Fruit fly (Drosophila melanogaster) whole organism, adult: ENCODE data around the gene Ino80.

Source experiments
- CG11617 ChIP-seq: fragments of 200-800 bp; sonication (Bioruptor generic); optimal IDR thresholded peaks from 2 replicates; lab custom pipeline; 2017; ENCODE audit warnings: mild to moderate bottlenecking, missing biosample characterization, missing genetic modification reagents, missing genetic modification characterization
- CG12768 ChIP-seq: fragments of 200-800 bp; sonication (Bioruptor generic); optimal IDR thresholded peaks from 2 replicates; lab custom pipeline; 2017; ENCODE audit warnings: missing biosample characterization, missing genetic modification characterization, mild to moderate bottlenecking, moderate library complexity, missing genetic modification reagents
- CG14711 ChIP-seq: fragments of 200-800 bp; sonication (Bioruptor generic); optimal IDR thresholded peaks from 2 replicates; lab custom pipeline; 2018; ENCODE audit warnings: missing biosample characterization, mild to moderate bottlenecking, missing genetic modification characterization, moderate library complexity
- CG1620 ChIP-seq: fragments of 200-800 bp; sonication (Bioruptor generic); optimal IDR thresholded peaks from 2 replicates; lab custom pipeline; 2016; ENCODE audit warnings: missing biosample characterization, missing genetic modification characterization
- CG33017 ChIP-seq: fragments of 200-800 bp; sonication (Bioruptor generic); optimal IDR thresholded peaks from 2 replicates; lab custom pipeline; 2018; ENCODE audit warnings: missing biosample characterization, mild to moderate bottlenecking, missing genetic modification characterization, moderate library complexity
- CG5204 ChIP-seq: fragments of 200-800 bp; sonication (Bioruptor generic); optimal IDR thresholded peaks from 2 replicates; lab custom pipeline; 2016; ENCODE audit warnings: missing biosample characterization, missing genetic modification characterization
- CG7045 ChIP-seq: fragments of 200-800 bp; sonication (Bioruptor generic); optimal IDR thresholded peaks from 2 replicates; lab custom pipeline; 2017; ENCODE audit warnings: missing biosample characterization, mild to moderate bottlenecking, missing genetic modification characterization
- CG7101 ChIP-seq: fragments of 200-800 bp; sonication (Bioruptor generic); optimal IDR thresholded peaks from 2 replicates; lab custom pipeline; 2018; ENCODE audit warnings: missing biosample characterization, mild to moderate bottlenecking, missing genetic modification characterization, moderate library complexity
- Clk ChIP-seq: fragments of 200-800 bp; sonication (Bioruptor generic); optimal IDR thresholded peaks from 2 replicates; lab custom pipeline; 2017; ENCODE audit warnings: missing biosample characterization, missing genetic modification characterization
- Crg-1 ChIP-seq: fragments of 200-800 bp; sonication (Bioruptor generic); optimal IDR thresholded peaks from 2 replicates; lab custom pipeline; 2016; ENCODE audit warnings: missing biosample characterization, missing genetic modification characterization
- Hr96 ChIP-seq: fragments of 200-800 bp; sonication (Bioruptor generic); optimal IDR thresholded peaks from 2 replicates; lab custom pipeline; 2016; ENCODE audit warnings: missing biosample characterization, missing genetic modification characterization
- Mnt ChIP-seq: fragments of 200-800 bp; sonication (Bioruptor generic); optimal IDR thresholded peaks from 2 replicates; lab custom pipeline; 2016; ENCODE audit warnings: missing biosample characterization, mild to moderate bottlenecking, missing genetic modification characterization
- bab1 ChIP-seq: fragments of 200-800 bp; sonication (Bioruptor generic); optimal IDR thresholded peaks from 3 replicates; lab custom pipeline; 2019; ENCODE audit warnings: missing biosample characterization, mild to moderate bottlenecking, missing genetic modification characterization, moderate library complexity
- cic ChIP-seq: fragments of 200-800 bp; sonication (Bioruptor generic); optimal IDR thresholded peaks from 2 replicates; lab custom pipeline; 2017; ENCODE audit warnings: missing biosample characterization, mild to moderate bottlenecking, missing genetic modification characterization, moderate library complexity
- cnc ChIP-seq, 2 experiments: fragments of >200 bp; optimal IDR thresholded peaks; 2 replicates each; lab custom pipeline; 2017
- kay ChIP-seq: fragments of 200-800 bp; sonication (Bioruptor generic); peaks from one replicate; lab custom pipeline; 2016; ENCODE audit warnings: missing biosample characterization, missing genetic modification characterization, borderline replicate concordance
- ovo ChIP-seq: fragments of 200-800 bp; sonication (Bioruptor generic); optimal IDR thresholded peaks from 2 replicates; lab custom pipeline; 2016; ENCODE audit warnings: missing biosample characterization, missing genetic modification characterization
- pad ChIP-seq: fragments of 200-800 bp; sonication (Bioruptor generic); optimal IDR thresholded peaks from 3 replicates; lab custom pipeline; 2017; ENCODE audit warnings: missing biosample characterization, missing genetic modification characterization, mild to moderate bottlenecking, moderate library complexity, missing genetic modification reagents
- tj ChIP-seq: fragments of 200-800 bp; sonication (Bioruptor generic); optimal IDR thresholded peaks from 3 replicates; lab custom pipeline; 2017; ENCODE audit warnings: missing biosample characterization, mild to moderate bottlenecking, missing genetic modification characterization, moderate library complexity
- toe ChIP-seq: fragments of 200-800 bp; sonication (Bioruptor generic); optimal IDR thresholded peaks from 2 replicates; lab custom pipeline; 2016; ENCODE audit warnings: missing biosample characterization, missing genetic modification characterization

Ino80 gene

dm6 chr3R:19375923-19376322 is 27.0 kb downstream of the Ino80 start, which contains the start of gene CG31404:
Gene CG31404, minus strand, starts transcription at chr3R:19376023.
- no peak for TF ChIP-seq cnc (optimal IDR thresholded peaks at IDR 0.05; lab: Kevin White, UChicago)
- no peak for TF ChIP-seq CG1620

- TF ChIP-seq CG5204 (GFP tag; lab: Kevin White, UChicago) = no peak
- no peak for TF ChIP-seq cic
- no peak for TF ChIP-seq CG33017
- TF ChIP-seq tj = no peak
- no peak for TF ChIP-seq toe (GFP tag; lab: Kevin White, UChicago)
- TF ChIP-seq Hr96 (GFP tag; lab: Kevin White, UChicago) = no peak
- no peak for TF ChIP-seq ovo
- no peak for TF ChIP-seq pad (GFP tag; lab: Kevin White, UChicago)
- TF ChIP-seq CG7101 (tag; lab: Kevin White, UChicago) = no peak
- TF ChIP-seq Crg-1 (GFP tag; lab: Kevin White, UChicago) = no peak
- no peak for TF ChIP-seq CG12768 (GFP tag; lab: Kevin White, UChicago)
These were observed 28.3 kb downstream of the Ino80 start, which contains the start of gene CG3581 for dm6 chr3R:19374689-19375088. Gene CG3581, minus strand, starts transcription at chr3R:19374789.

- TF ChIP-seq CG1620 = no peak
- TF ChIP-seq Clk (GFP tag; lab: Kevin White, UChicago) = no peak
- no peak for TF ChIP-seq pad (GFP tag; lab: Kevin White, UChicago)
- TF ChIP-seq cnc (optimal IDR thresholded peaks at IDR 0.05; lab: Kevin White, UChicago) = no peak
- no peak for TF ChIP-seq CG7101 (tag; lab: Kevin White, UChicago)
These were observed 32.3 kb downstream of the Ino80 start for dm6 chr3R:19370693-19371092.

DNA sequence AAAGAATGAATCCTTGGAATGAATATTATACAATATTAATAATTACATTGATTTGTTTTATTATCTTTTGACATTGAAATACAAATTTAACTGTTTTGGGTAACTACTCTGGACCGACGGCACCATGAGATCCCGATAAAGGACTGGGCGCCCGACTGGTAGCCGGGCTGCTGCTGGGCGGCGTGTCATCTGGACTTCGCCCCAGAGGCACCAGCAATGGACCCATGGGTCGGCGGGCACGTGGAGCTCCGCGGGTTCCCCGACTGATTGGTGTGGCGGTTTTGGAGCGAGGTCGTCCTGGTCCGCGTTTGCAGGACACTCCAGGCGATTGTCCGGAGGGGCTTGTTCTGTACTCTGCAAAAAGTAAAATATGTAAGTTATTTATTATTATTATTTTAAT is 33.9 kb downstream of the Ino80 start:
- TF ChIP-seq CG11617 (GFP tag; lab: Kevin White, UChicago) (no peak), cic (no peak), CG5204 (GFP tag; lab: Kevin White, UChicago) (no peak), Clk (GFP tag; lab: Kevin White, UChicago) (no peak), CG7101 (tag; lab: Kevin White, UChicago) (no peak), pad (GFP tag; lab: Kevin White, UChicago) (no peak), Crg-1 (GFP tag; lab: Kevin White, UChicago) (no peak), toe (GFP tag; lab: Kevin White, UChicago) (no peak), cnc (optimal IDR thresholded peaks at IDR 0.05; lab: Kevin White, UChicago) (no peak), Mnt (no peak), tj (no peak), CG14711 (tag; lab: Kevin White, UChicago) (no peak), ovo (no peak), bab1 (GFP tag; lab: Kevin White, UChicago) (no peak), Hr96 (GFP tag; lab: Kevin White, UChicago) (no peak), kay (GFP tag; lab: Kevin White, UChicago) (no peak)

- TF ChIP-seq CG5204 (GFP tag; lab: Kevin White, UChicago) (no peak), CG7101 (tag; lab: Kevin White, UChicago) (no peak), Clk (GFP tag; lab: Kevin White, UChicago) (no peak), kay (GFP tag; lab: Kevin White, UChicago) (no peak), CG33017 (no peak), tj (no peak), cic (no peak), Crg-1 (GFP tag; lab: Kevin White, UChicago) (no peak), Hr96 (GFP tag; lab: Kevin White, UChicago) (no peak), CG7045 (no peak), cnc (optimal IDR thresholded peaks at IDR 0.05; lab: Kevin White, UChicago) (no peak), toe (GFP tag; lab: Kevin White, UChicago) (no peak), CG14711 (tag; lab: Kevin White, UChicago) (no peak), pad (GFP tag; lab: Kevin White, UChicago) (no peak), ovo (no peak), CG12768 (GFP tag; lab: Kevin White, UChicago) (no peak), CG11617 (GFP tag; lab: Kevin White, UChicago) (no peak), CG1620 (no peak)
These were observed 40.1 kb downstream of the Ino80 start for dm6 chr3R:19362879-19363278.

DNA sequence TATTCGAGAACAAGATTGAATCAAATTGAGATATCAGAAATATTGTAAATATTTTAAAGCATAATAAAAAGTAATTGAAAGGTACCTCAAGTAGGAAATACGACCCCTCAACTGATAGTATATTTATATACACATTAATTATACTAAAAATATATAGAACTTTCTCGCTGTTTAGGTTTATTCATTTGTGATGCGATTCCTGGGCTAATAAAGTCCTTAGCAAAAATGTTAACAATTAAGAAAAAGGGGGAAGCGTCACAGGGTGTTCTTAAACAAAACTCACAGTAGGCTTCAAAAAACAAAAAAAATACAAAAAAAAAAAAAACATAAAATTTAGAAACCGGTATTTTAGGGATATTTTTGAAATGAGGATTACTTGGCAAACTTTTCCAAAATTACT is 49.2 kb downstream of the Ino80 start, which contains the start of gene CG43203:
Gene CG43203, plus strand, starts transcription at position 301 of the 400 bp plus-strand sequence.
- no peak for TF ChIP-seq Hr96 (GFP tag; lab: Kevin White, UChicago)
- TF ChIP-seq ovo = no peak
- TF ChIP-seq CG14711 (tag; lab: Kevin White, UChicago) = no peak
- no peak for TF ChIP-seq Crg-1 (GFP tag; lab: Kevin White, UChicago)
- no peak for TF ChIP-seq cnc (optimal IDR thresholded peaks at IDR 0.05; lab: Kevin White, UChicago)
- no peak for TF ChIP-seq bab1 (GFP tag; lab: Kevin White, UChicago)
- TF ChIP-seq tj = no peak
- TF ChIP-seq Clk (GFP tag; lab: Kevin White, UChicago) = no peak
- no peak for TF ChIP-seq CG7045
- TF ChIP-seq CG1620 = no peak
- no peak for TF ChIP-seq toe (GFP tag; lab: Kevin White, UChicago)
- no peak for TF ChIP-seq CG33017
- no peak for TF ChIP-seq CG12768 (GFP tag; lab: Kevin White, UChicago)
- no peak for TF ChIP-seq Mnt
- no peak for TF ChIP-seq pad (GFP tag; lab: Kevin White, UChicago)
- no peak for TF ChIP-seq CG7101 (tag; lab: Kevin White, UChicago)
- TF ChIP-seq CG5204 (GFP tag; lab: Kevin White, UChicago) = no peak

DNA sequence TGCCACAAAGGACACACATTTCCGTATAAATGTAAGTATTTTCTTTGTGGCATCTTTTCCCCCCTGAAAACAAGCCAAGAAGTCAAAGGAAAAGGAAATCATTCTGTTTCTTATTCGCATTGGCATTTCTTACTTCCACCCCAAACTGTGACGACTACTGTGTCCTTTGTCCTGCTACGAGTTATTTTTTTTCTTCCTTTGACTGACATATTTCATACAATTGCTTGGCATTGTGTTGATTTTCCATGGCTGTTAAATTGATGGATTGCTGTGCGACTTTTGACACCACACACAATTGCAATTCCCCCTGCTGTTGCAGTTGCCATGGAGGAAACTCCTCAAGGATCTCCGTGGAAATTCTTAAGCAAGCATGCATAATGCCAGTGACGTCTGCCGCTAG is 50.8 kb downstream of the Ino80 start:
- TF ChIP-seq Mnt (no peak), CG11617 (GFP tag; lab: Kevin White, UChicago) (no peak), ovo (no peak), CG1620 (no peak), Crg-1 (GFP tag; lab: Kevin White, UChicago) (no peak), toe (GFP tag; lab: Kevin White, UChicago) (no peak), CG14711 (tag; lab: Kevin White, UChicago) (no peak), CG7101 (tag; lab: Kevin White, UChicago) (no peak), cic (no peak), pad (GFP tag; lab: Kevin White, UChicago) (no peak), kay (GFP tag; lab: Kevin White, UChicago) (no peak), CG5204 (GFP tag; lab: Kevin White, UChicago) (no peak), bab1 (GFP tag; lab: Kevin White, UChicago) (no peak)
